Fruit fly (Drosophila melanogaster): Measurements from ENCODE around the gene CG10428.

Gene CG10428

dm6 chr2L:18936056-18936455 lies 12.6 kb upstream of the CG10428 start (continued):
- TF ChIP-seq CG6854 (GFP tag; optimal IDR thresholded peaks at IDR 0.05) (no peak), CG11093 (GFP tag; IDR thresholded peaks at IDR 0.05) (no peak), sens (GFP tag) (peak; percentile 54), CG33557 (GFP tag; optimal IDR thresholded peaks at IDR 0.05) (peak; percentile 1), Fer1 (GFP tag; optimal IDR thresholded peaks at IDR 0.05) (no peak), CG34224 (GFP tag; IDR thresholded peaks at IDR 0.05; ENCODE audit: partially characterized antibody) (peak; percentile 32; the same call in 2 of the 3 replicates), CG6791 (GFP tag; IDR thresholded peaks at IDR 0.05; ENCODE audit: partially characterized antibody) (peak; percentile 59; the same call in 2 of the 3 replicates), seq (GFP tag; IDR thresholded peaks at IDR 0.05) (peak; percentile 58; the same call in 1 of the 2 replicates), aop (GFP tag; IDR thresholded peaks at IDR 0.05) (peak; percentile 56; the same call in 1 of the 2 replicates), sob (GFP tag; IDR thresholded peaks at IDR 0.05) (0 out of 2 replicates have a peak, but pooled peaks have one; percentile 30), Lpt (GFP tag; optimal IDR thresholded peaks at IDR 0.05) (no peak), CG14860 (GFP tag; IDR thresholded peaks at IDR 0.05; ENCODE audit: partially characterized antibody) (peak; percentile 51; the same call in 2 of the 3 replicates), CG15601 (tag; optimal IDR thresholded peaks at IDR 0.05) (no peak), ttk (GFP tag; IDR thresholded peaks at IDR 0.05) (peak; percentile 29; the same call in 1 of the 2 replicates), chinmo (GFP tag; IDR thresholded peaks at IDR 0.05; ENCODE audit: partially characterized antibody) (peak; percentile 91; the same call in 2 of the 4 replicates), corto (GFP tag; optimal IDR thresholded peaks at IDR 0.05) (no peak), CG6654 (GFP tag; optimal IDR thresholded peaks at IDR 0.05) (no peak), D19B (GFP tag; optimal IDR thresholded peaks at IDR 0.05) (no peak), jumu (GFP tag; optimal IDR thresholded peaks at IDR 0.05) (no peak), tna (GFP tag; IDR thresholded peaks at IDR 0.05; ENCODE audit: partially characterized antibody) (peak; percentile 58; the same call in 1 of the 2 replicates), tx (GFP tag; optimal IDR thresholded peaks at IDR 0.05) (no peak), Poxn (GFP tag; IDR thresholded peaks at IDR 0.05) (no peak), kah (GFP tag; optimal IDR thresholded peaks at IDR 0.05) (peak; percentile 27), CG4360 (GFP tag; IDR thresholded peaks at IDR 0.05) (peak; percentile 83), CG3995 (GFP tag; optimal IDR thresholded peaks at IDR 0.05) (no peak), HLH4C (GFP tag; IDR thresholded peaks at IDR 0.05; ENCODE audit: partially characterized antibody) (no peak), inv (GFP tag; IDR thresholded peaks at IDR 0.05; ENCODE audit: partially characterized antibody) (peak; percentile 27; the same call in 1 of the 2 replicates), Bteb2 (GFP tag; optimal IDR thresholded peaks at IDR 0.05) (no peak), CG18011 (GFP tag; optimal IDR thresholded peaks at IDR 0.05) (no peak), CG7928 (GFP tag; optimal IDR thresholded peaks at IDR 0.05) (no peak), CG14667 (GFP tag; IDR thresholded peaks at IDR 0.05) (no peak), Rfx (GFP tag; IDR thresholded peaks at IDR 0.05) (peak; percentile 43; the same call in 1 of the 2 replicates), vvl (GFP tag; IDR thresholded peaks at IDR 0.05) (peak; percentile 66), Pdp1 (GFP tag; optimal IDR thresholded peaks at IDR 0.05) (no peak), CG2120 (GFP tag; optimal IDR thresholded peaks at IDR 0.05) (no peak), cas (GFP tag; IDR thresholded peaks at IDR 0.05) (no peak), slou (GFP tag; optimal IDR thresholded peaks at IDR 0.05) (no peak), CG9797 (GFP tag; optimal IDR thresholded peaks at IDR 0.05) (no peak), CG16813 (GFP tag; IDR thresholded peaks at IDR 0.05; ENCODE audit: partially characterized antibody) (0 out of 3 replicates have a peak, but pooled peaks have one; percentile 8), al (GFP tag; IDR thresholded peaks at IDR 0.05) (no peak), CG34422 (GFP tag; IDR thresholded peaks at IDR 0.05) (peak; percentile 74; the same call in 1 of the 3 replicates), kni (GFP tag; optimal IDR thresholded peaks at IDR 0.05) (peak; percentile 4), hkb (optimal IDR thresholded peaks at IDR 0.05) (no peak), hkb (GFP tag; IDR thresholded peaks at IDR 0.05) (peak; percentile 58; the same call in 1 of the 2 replicates), ase (GFP tag; IDR thresholded peaks at IDR 0.05) (no peak), p53 (GFP tag; optimal IDR thresholded peaks at IDR 0.05) (no peak), CG3726 (GFP tag; IDR thresholded peaks at IDR 0.05) (no peak), CG7963 (GFP tag; IDR thresholded peaks at IDR 0.05; ENCODE audit: partially characterized antibody) (no peak), Ets97D (GFP tag; optimal IDR thresholded peaks at IDR 0.05) (peak; percentile 1), CG14441 (GFP tag; IDR thresholded peaks at IDR 0.05) (no peak), sens-2 (GFP tag; IDR thresholded peaks at IDR 0.05) (no peak)
